Fruit fly (Drosophila melanogaster): ENCODE data around the gene Polr2B.

Gene Polr2B

DNA sequence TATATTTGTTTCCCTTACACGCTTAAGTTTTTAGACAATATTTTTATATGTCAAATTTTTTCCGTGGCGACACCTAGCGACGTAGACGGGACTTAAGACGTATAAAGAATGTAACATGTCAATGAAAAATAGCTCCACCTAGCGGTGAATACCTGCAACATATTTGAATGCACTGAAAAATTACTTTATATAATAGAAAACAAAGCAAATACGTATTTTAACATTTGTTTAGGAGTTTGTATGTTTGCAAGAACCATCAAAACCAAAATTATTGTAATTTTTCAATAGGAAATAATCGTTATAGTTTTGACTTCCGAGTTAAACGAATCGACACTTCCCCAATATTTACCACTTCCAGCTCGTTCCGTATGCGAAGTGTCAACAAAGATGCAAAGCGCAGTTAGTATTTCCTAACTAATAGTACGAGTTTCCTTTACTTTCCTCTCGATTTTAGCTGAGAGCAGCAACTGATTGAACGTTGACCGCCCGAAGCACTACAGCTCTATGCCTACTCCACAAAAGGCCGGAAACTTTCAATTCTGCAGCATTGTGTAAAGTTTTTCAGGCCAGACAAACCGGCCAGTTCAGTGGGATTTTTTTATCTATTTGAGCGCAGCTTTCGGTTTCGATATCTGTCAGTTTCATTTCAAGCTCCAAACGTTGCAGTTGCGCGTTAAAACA is 36.6 kb upstream of the Polr2B start, which contains the start of gene Npc2b (continued):
- peak; percentile 53; the same call in 1 of the 3 replicates for TF ChIP-seq CG6791 (GFP tag; IDR thresholded peaks at IDR 0.05; ENCODE audit: partially characterized antibody)
- peak; percentile 36 for TF ChIP-seq CG8359 (GFP tag; optimal IDR thresholded peaks at IDR 0.05; ENCODE audit: borderline replicate concordance)
- TF ChIP-seq Bdp1 (GFP tag; optimal IDR thresholded peaks at IDR 0.05): peak; percentile 47
- TF ChIP-seq ap (GFP tag; IDR thresholded peaks at IDR 0.05): no peak
- 0 out of 3 replicates have a peak, but pooled peaks have one; percentile 34 for TF ChIP-seq otp (GFP tag; IDR thresholded peaks at IDR 0.05)
- TF ChIP-seq CG11456 (GFP tag; IDR thresholded peaks at IDR 0.05): peak; percentile 81
- TF ChIP-seq Jarid2 (GFP tag; optimal IDR thresholded peaks at IDR 0.05): peak; percentile 34
- TF ChIP-seq z (GFP tag; IDR thresholded peaks at IDR 0.05): no peak
- TF ChIP-seq Six4 (GFP tag; optimal IDR thresholded peaks at IDR 0.05): peak; percentile 7
- peak; percentile 49; the same call in 1 of the 2 replicates for TF ChIP-seq CG3847 (GFP tag; IDR thresholded peaks at IDR 0.05)
- peak; percentile 79 for TF ChIP-seq CG32532 (GFP tag; IDR thresholded peaks at IDR 0.05)
- TF ChIP-seq CG1529 (GFP tag; optimal IDR thresholded peaks at IDR 0.05): peak; percentile 17
- 0 out of 2 replicates have a peak, but pooled peaks have one; percentile 30 for TF ChIP-seq CG6272 (GFP tag; IDR thresholded peaks at IDR 0.05)
- TF ChIP-seq Abd-B (GFP tag; optimal IDR thresholded peaks at IDR 0.05): peak; percentile 42
- TF ChIP-seq crc (GFP tag; optimal IDR thresholded peaks at IDR 0.05): no peak
- TF ChIP-seq CG2678 (tag; optimal IDR thresholded peaks at IDR 0.05): peak; percentile 32
- peak; percentile 14 for TF ChIP-seq gro (GFP tag; optimal IDR thresholded peaks at IDR 0.05)
- peak; percentile 7; the same call in 1 of the 2 replicates for TF ChIP-seq Adf1 (GFP tag; IDR thresholded peaks at IDR 0.05)
- no peak for TF ChIP-seq rib (GFP tag; IDR thresholded peaks at IDR 0.05)
- peak; percentile 23 for TF ChIP-seq CG8089 (GFP tag; optimal IDR thresholded peaks at IDR 0.05)
- TF ChIP-seq CTCF (GFP tag; optimal IDR thresholded peaks at IDR 0.05): peak; percentile 99
- peak; percentile 88 for TF ChIP-seq zf30C (GFP tag; optimal IDR thresholded peaks at IDR 0.05)
- no peak for TF ChIP-seq ab (GFP tag; optimal IDR thresholded peaks at IDR 0.05)
- peak; percentile 68 for TF ChIP-seq CG12391 (tag; optimal IDR thresholded peaks at IDR 0.05)
- peak; percentile 75 for TF ChIP-seq CG30403 (GFP tag; optimal IDR thresholded peaks at IDR 0.05)
- TF ChIP-seq pb (GFP tag; optimal IDR thresholded peaks at IDR 0.05): no peak
- TF ChIP-seq CG6689 (GFP tag; IDR thresholded peaks at IDR 0.05): peak; percentile 27; the same call in 1 of the 2 replicates
- TF ChIP-seq CG10979 (tag; optimal IDR thresholded peaks at IDR 0.05): peak; percentile 56
- TF ChIP-seq CoRest (tag; optimal IDR thresholded peaks at IDR 0.05): peak; percentile 68
- TF ChIP-seq Ssrp (tag; optimal IDR thresholded peaks at IDR 0.05): peak; percentile 27
- TF ChIP-seq az2 (GFP tag; optimal IDR thresholded peaks at IDR 0.05): peak; percentile 64
- peak; percentile 53; the same call in 1 of the 2 replicates for TF ChIP-seq bbx (GFP tag; IDR thresholded peaks at IDR 0.05; ENCODE audit: partially characterized antibody)
- TF ChIP-seq Bgb (GFP tag; IDR thresholded peaks at IDR 0.05; ENCODE audit: partially characterized antibody): peak; percentile 81
- TF ChIP-seq Sry-δ (GFP tag; optimal IDR thresholded peaks at IDR 0.05): peak; percentile 26
- peak; percentile 42 for TF ChIP-seq Vsx1 (GFP tag; optimal IDR thresholded peaks at IDR 0.05)
- no peak for TF ChIP-seq zen2 (GFP tag; IDR thresholded peaks at IDR 0.05; ENCODE audit: partially characterized antibody)
- no peak for TF ChIP-seq CG2889 (GFP tag; IDR thresholded peaks at IDR 0.05)
- peak; percentile 70 for TF ChIP-seq CG17359 (tag; optimal IDR thresholded peaks at IDR 0.05)
- TF ChIP-seq CG6683 (GFP tag; optimal IDR thresholded peaks at IDR 0.05): peak; percentile 23
- TF ChIP-seq CG12769 (tag; optimal IDR thresholded peaks at IDR 0.05): peak; percentile 23
- TF ChIP-seq bsh (GFP tag; optimal IDR thresholded peaks at IDR 0.05): peak; percentile 0 to 48
- TF ChIP-seq ken (GFP tag; IDR thresholded peaks at IDR 0.05): peak; percentile 50; the same call in 2 of the 3 replicates
- TF ChIP-seq zfh2 (GFP tag; optimal IDR thresholded peaks at IDR 0.05): peak; percentile 34
- no peak for TF ChIP-seq Optix (GFP tag; IDR thresholded peaks at IDR 0.05)
- peak; percentile 15 for TF ChIP-seq Nf-YB (GFP tag; optimal IDR thresholded peaks at IDR 0.05)
- TF ChIP-seq lola (GFP tag; optimal IDR thresholded peaks at IDR 0.05): peak in 1 of 3 experiments; percentile 12
- TF ChIP-seq kni (GFP tag; optimal IDR thresholded peaks at IDR 0.05): peak; percentile 3
- TF ChIP-seq Med (GFP tag): peak; percentile 92
- TF ChIP-seq CG17361 (GFP tag; IDR thresholded peaks at IDR 0.05): peak; percentile 36; the same call in 1 of the 3 replicates

Measured in whole organism, embryonic.